Worm (Caenorhabditis elegans) whole organism, L3 larva: ENCODE results near the gene knl-1.

Source experiments
- aly-2 ChIP-seq: fragments of 150-350 bp; optimal IDR thresholded peaks from 2 replicates; lab custom pipeline; 2014; ENCODE audit warnings: missing biosample characterization, missing genetic modification characterization
- ama-1 ChIP-seq: fragments of 150-350 bp; optimal IDR thresholded peaks from 2 replicates; lab custom pipeline; 2018
- ceh-28 ChIP-seq: fragments of 150-350 bp; optimal IDR thresholded peaks from 2 replicates; lab custom pipeline; 2014; ENCODE audit warnings: missing biosample characterization, missing genetic modification reagents, missing genetic modification characterization
- ceh-82 ChIP-seq: fragments of 150-350 bp; optimal IDR thresholded peaks from 2 replicates; lab custom pipeline; 2014; ENCODE audit warnings: missing biosample characterization, missing genetic modification characterization
- ceh-9 ChIP-seq: sonication (generic microtip); optimal IDR thresholded peaks from 2 replicates; lab custom pipeline; 2018; ENCODE audit warnings: missing biosample characterization, missing genetic modification characterization
- daf-12 ChIP-seq: fragments of 150-350 bp; optimal IDR thresholded peaks from 2 replicates; lab custom pipeline; 2014; ENCODE audit warnings: missing biosample characterization, missing genetic modification reagents, missing genetic modification characterization
- egl-27 ChIP-seq: sonication (generic microtip); optimal IDR thresholded peaks from 4 replicates; lab custom pipeline; 2017; ENCODE audit warnings: missing biosample characterization, missing genetic modification reagents, missing genetic modification characterization
- elt-3 ChIP-seq, 3 experiments: fragments of 150-350 bp in 1 of 3; sonication (generic microtip) in 2 of 3; optimal IDR thresholded peaks; 2 replicates in 2 of 3; 4 replicates in 1 of 3; lab custom pipeline; 2014 to 2017; ENCODE audit warnings: missing biosample characterization in 3 of 3, missing genetic modification characterization in 3 of 3
- eor-1 ChIP-seq, 2 experiments: fragments of 150-350 bp; optimal IDR thresholded peaks; 2 replicates each; lab custom pipeline; 2014 to 2018; ENCODE audit warnings: missing biosample characterization in 2 of 2, missing genetic modification characterization in 2 of 2
- fkh-10 ChIP-seq: sonication (generic microtip); optimal IDR thresholded peaks from 2 replicates; lab custom pipeline; 2017; ENCODE audit warnings: missing biosample characterization, missing genetic modification reagents, missing genetic modification characterization
- fkh-2 ChIP-seq: fragments of 150-350 bp; optimal IDR thresholded peaks from 2 replicates; lab custom pipeline; 2014; ENCODE audit warnings: missing biosample characterization, missing genetic modification reagents, missing genetic modification characterization
- fos-1 ChIP-seq: fragments of 150-350 bp; optimal IDR thresholded peaks from 2 replicates; lab custom pipeline; 2014; ENCODE audit warnings: missing biosample characterization, missing genetic modification characterization
- hmg-11 ChIP-seq: sonication (generic microtip); optimal IDR thresholded peaks from 2 replicates; lab custom pipeline; 2016; ENCODE audit warnings: missing genetic modification characterization, missing compliant biosample characterization
- jun-1 ChIP-seq: fragments of 150-350 bp; optimal IDR thresholded peaks from 2 replicates; lab custom pipeline; 2014; ENCODE audit warnings: missing biosample characterization, missing genetic modification reagents, missing genetic modification characterization
- lin-15B ChIP-seq: fragments of 150-350 bp; optimal IDR thresholded peaks from 2 replicates; lab custom pipeline; 2014; ENCODE audit warnings: missing biosample characterization, missing genetic modification characterization
- lin-39 ChIP-seq: fragments of 150-350 bp; optimal IDR thresholded peaks from 2 replicates; lab custom pipeline; 2018; ENCODE audit warnings: missing biosample characterization, missing genetic modification reagents, missing genetic modification characterization
- lsy-12 ChIP-seq: sonication (generic microtip); optimal IDR thresholded peaks from 2 replicates; lab custom pipeline; 2016; ENCODE audit warnings: mild to moderate bottlenecking, missing genetic modification characterization, missing compliant biosample characterization
- mdl-1 ChIP-seq: fragments of 150-350 bp; optimal IDR thresholded peaks from 2 replicates; lab custom pipeline; 2014; ENCODE audit warnings: missing biosample characterization, missing genetic modification characterization
- nfya-1 ChIP-seq: sonication (generic microtip); optimal IDR thresholded peaks from 2 replicates; lab custom pipeline; 2017; ENCODE audit warnings: missing genetic modification characterization, mild to moderate bottlenecking, missing compliant biosample characterization, antibody characterized with exemption, moderate library complexity; ENCODE audit not compliant: insufficient read depth
- nhr-11 ChIP-seq: fragments of 150-350 bp; optimal IDR thresholded peaks from 2 replicates; lab custom pipeline; 2014; ENCODE audit warnings: missing biosample characterization, missing genetic modification characterization
- nhr-12 ChIP-seq: fragments of 150-350 bp; optimal IDR thresholded peaks from 2 replicates; lab custom pipeline; 2014; ENCODE audit warnings: missing biosample characterization, missing genetic modification characterization
- nhr-23 ChIP-seq: fragments of 150-350 bp; optimal IDR thresholded peaks from 2 replicates; lab custom pipeline; 2014; ENCODE audit warnings: missing biosample characterization, missing genetic modification reagents, missing genetic modification characterization
- nhr-237 ChIP-seq: fragments of 150-350 bp; optimal IDR thresholded peaks from 2 replicates; lab custom pipeline; 2014; ENCODE audit warnings: missing biosample characterization, missing genetic modification characterization
- nhr-25 ChIP-seq: sonication (generic microtip); optimal IDR thresholded peaks from 2 replicates; lab custom pipeline; 2017; ENCODE audit warnings: missing biosample characterization, missing genetic modification characterization
- nhr-28 ChIP-seq: fragments of 150-350 bp; optimal IDR thresholded peaks from 2 replicates; lab custom pipeline; 2014; ENCODE audit warnings: missing biosample characterization, missing genetic modification characterization
- nhr-43 ChIP-seq: sonication (generic microtip); optimal IDR thresholded peaks from 2 replicates; lab custom pipeline; 2016; ENCODE audit warnings: mild to moderate bottlenecking, missing genetic modification characterization, missing compliant biosample characterization; ENCODE audit not compliant: poor library complexity, severe bottlenecking
- nhr-67 ChIP-seq: fragments of 150-350 bp; optimal IDR thresholded peaks from 2 replicates; lab custom pipeline; 2014; ENCODE audit warnings: missing biosample characterization, missing genetic modification characterization
- nhr-77 ChIP-seq: fragments of 150-350 bp; optimal IDR thresholded peaks from 2 replicates; lab custom pipeline; 2014; ENCODE audit warnings: missing biosample characterization, missing genetic modification characterization
- pha-4 ChIP-seq: fragments of 150-350 bp; optimal IDR thresholded peaks from 2 replicates; lab custom pipeline; 2014; ENCODE audit warnings: missing biosample characterization, missing genetic modification reagents, missing genetic modification characterization
- skn-1 ChIP-seq: fragments of 150-350 bp; optimal IDR thresholded peaks from 2 replicates; lab custom pipeline; 2014; ENCODE audit warnings: missing biosample characterization, missing genetic modification characterization
- snpc-4 ChIP-seq: fragments of 150-350 bp; optimal IDR thresholded peaks from 2 replicates; lab custom pipeline; 2014; ENCODE audit warnings: missing biosample characterization, missing genetic modification characterization
- unc-39 ChIP-seq: sonication (generic microtip); optimal IDR thresholded peaks from 4 replicates; lab custom pipeline; 2017; ENCODE audit warnings: missing biosample characterization, missing genetic modification characterization
- unc-62 ChIP-seq: fragments of 150-350 bp; sonication (generic microtip); optimal IDR thresholded peaks from 4 replicates; lab custom pipeline; 2014; ENCODE audit warnings: missing biosample characterization, missing genetic modification reagents, missing genetic modification characterization
- zag-1 ChIP-seq: fragments of 150-350 bp; optimal IDR thresholded peaks from 2 replicates; lab custom pipeline; 2014; ENCODE audit warnings: missing biosample characterization, missing genetic modification characterization
- ztf-11 ChIP-seq: fragments of 150-350 bp; optimal IDR thresholded peaks from 2 replicates; lab custom pipeline; 2014; ENCODE audit warnings: missing biosample characterization, missing genetic modification characterization

knl-1 gene

ce11 chrIII:8262599-8262998, 12.2 kb downstream of the knl-1 start:
- TF ChIP-seq nhr-43 (tag; lab: Kevin White, UChicago) (no peak), ztf-11 (tag; lab: Kevin White, UChicago) (no peak), nhr-237 (tag; lab: Kevin White, UChicago) (no peak), lsy-12 (tag; lab: Kevin White, UChicago) (no peak), nhr-25 (tag; lab: Kevin White, UChicago) (no peak), nhr-11 (tag; lab: Kevin White, UChicago) (no peak), nhr-77 (tag; lab: Kevin White, UChicago) (no peak), snpc-4 (tag; lab: Kevin White, UChicago) (no peak), nhr-28 (tag; lab: Kevin White, UChicago) (no peak), ceh-28 (tag; lab: Kevin White, UChicago) (no peak), mdl-1 (no peak), unc-39 (tag; lab: Kevin White, UChicago) (no peak), fkh-2 (tag; lab: Kevin White, UChicago) (no peak), ama-1 (no peak), elt-3 (tag; optimal IDR thresholded peaks at IDR 0.05; lab: Kevin White, UChicago) (no peak)

ce11 chrIII:8263377-8263776, 12.9 kb downstream of the knl-1 start, which contains the start of gene col-91:
Gene col-91 (minus strand): TSS chrIII:8263664.
- peak; percentile 78 for TF ChIP-seq nhr-25 (tag; lab: Kevin White, UChicago)
- no peak for TF ChIP-seq fkh-10 (GFP tag; lab: Kevin White, UChicago)
- TF ChIP-seq nhr-12 (tag; lab: Kevin White, UChicago): no peak
- TF ChIP-seq pha-4 (tag; lab: Kevin White, UChicago): no peak
- peak in 1 of 3 experiments; percentile 90 for TF ChIP-seq elt-3 (tag; optimal IDR thresholded peaks at IDR 0.05; lab: Kevin White, UChicago)
- TF ChIP-seq jun-1 (tag; lab: Kevin White, UChicago): no peak
- TF ChIP-seq, all 47 proteins: peak for 2

- TF ChIP-seq hmg-11 (tag; lab: Kevin White, UChicago) (no peak), nhr-77 (tag; lab: Kevin White, UChicago) (no peak), nfya-1 (tag; lab: Kevin White, UChicago) (peak; percentile 3), nhr-43 (tag; lab: Kevin White, UChicago) (no peak), ama-1 (no peak), fos-1 (no peak), unc-39 (tag; lab: Kevin White, UChicago) (no peak), nhr-67 (tag; lab: Kevin White, UChicago) (no peak), fkh-2 (tag; lab: Kevin White, UChicago) (no peak), lin-15B (tag; lab: Kevin White, UChicago) (peak; percentile 51)
Measured at ce11 chrIII:8265753-8266152, 15.3 kb downstream of the knl-1 start, which contains the start of gene mrps-9. Gene mrps-9 (plus strand): TSS chrIII:8266062.

ce11 chrIII:8268296-8268695, 17.9 kb downstream of the knl-1 start, which contains the start of the genes F09G8.7 and crn-7:
Gene F09G8.7 (minus strand): TSS chrIII:8268355.
Gene crn-7 (plus strand): TSS chrIII:8268531.
- no peak for TF ChIP-seq nhr-43 (tag; lab: Kevin White, UChicago)
- peak; percentile 9 for TF ChIP-seq nhr-25 (tag; lab: Kevin White, UChicago)
- peak; percentile 26 for TF ChIP-seq snpc-4 (tag; lab: Kevin White, UChicago)
- no peak for TF ChIP-seq fkh-10 (GFP tag; lab: Kevin White, UChicago)
- peak; percentile 71 for TF ChIP-seq lin-15B (tag; lab: Kevin White, UChicago)
- TF ChIP-seq ceh-28 (tag; lab: Kevin White, UChicago): no peak
- TF ChIP-seq zag-1 (tag; lab: Kevin White, UChicago): no peak
- no peak for TF ChIP-seq ama-1
- no peak for TF ChIP-seq nhr-28 (tag; lab: Kevin White, UChicago)
- no peak for TF ChIP-seq ceh-82
- TF ChIP-seq hmg-11 (tag; lab: Kevin White, UChicago): no peak
- TF ChIP-seq pha-4 (tag; lab: Kevin White, UChicago): peak; percentile 61
- TF ChIP-seq nhr-23: peak; percentile 42
- TF ChIP-seq nhr-11 (tag; lab: Kevin White, UChicago): no peak
- TF ChIP-seq nfya-1 (tag; lab: Kevin White, UChicago): peak; percentile 51
- TF ChIP-seq ztf-11 (tag; lab: Kevin White, UChicago): no peak
- no peak for TF ChIP-seq aly-2 (tag; lab: Kevin White, UChicago)
- no peak for TF ChIP-seq nhr-237 (tag; lab: Kevin White, UChicago)
- no peak for TF ChIP-seq unc-62
- TF ChIP-seq mdl-1: no peak
- no peak for TF ChIP-seq unc-39 (tag; lab: Kevin White, UChicago)
- no peak for TF ChIP-seq eor-1 (tag; optimal IDR thresholded peaks at IDR 0.05; lab: Kevin White, UChicago)
- no peak for TF ChIP-seq daf-12 (tag; lab: Kevin White, UChicago)
- TF ChIP-seq egl-27 (tag; lab: Kevin White, UChicago): no peak
- no peak for TF ChIP-seq skn-1
- no peak for TF ChIP-seq lsy-12 (tag; lab: Kevin White, UChicago)
- no peak for TF ChIP-seq ceh-9 (tag; lab: Kevin White, UChicago)
- no peak for TF ChIP-seq lin-39 (tag; lab: Kevin White, UChicago)
- TF ChIP-seq nhr-77 (tag; lab: Kevin White, UChicago): no peak
- TF ChIP-seq, all 47 proteins: peak for 6
